Fruit fly (Drosophila melanogaster) whole organism, larva: ENCODE results near the gene noc.

Experiments used
- noc ChIP-seq: fragments of 200-800 bp; sonication (Bioruptor generic); optimal IDR thresholded peaks from 3 replicates; lab custom pipeline; 2019; ENCODE audit warnings: missing biosample characterization, mild to moderate bottlenecking, missing genetic modification characterization, moderate library complexity

noc gene

DNA sequence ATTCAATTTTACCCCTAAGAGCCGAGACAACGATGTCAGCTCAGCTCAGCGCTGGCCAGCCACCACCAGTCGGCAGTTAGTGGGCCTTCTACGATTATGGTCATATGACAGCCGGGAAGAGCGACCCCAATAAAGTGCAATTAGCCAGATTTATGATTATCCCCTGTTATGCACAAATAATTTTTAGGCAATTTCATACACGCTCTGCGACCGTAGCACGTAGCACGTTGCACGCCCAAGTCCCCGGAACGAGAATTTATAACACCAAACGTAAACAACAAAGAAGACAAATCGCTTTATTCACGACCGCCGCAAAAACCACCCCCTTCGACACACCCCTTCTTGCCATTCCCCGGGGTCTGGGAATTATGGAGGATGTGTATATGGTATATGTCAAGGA lies 36.4 kb upstream of the noc start:
- no peak for TF ChIP-seq noc (tag; lab: Kevin White, UChicago)

DNA sequence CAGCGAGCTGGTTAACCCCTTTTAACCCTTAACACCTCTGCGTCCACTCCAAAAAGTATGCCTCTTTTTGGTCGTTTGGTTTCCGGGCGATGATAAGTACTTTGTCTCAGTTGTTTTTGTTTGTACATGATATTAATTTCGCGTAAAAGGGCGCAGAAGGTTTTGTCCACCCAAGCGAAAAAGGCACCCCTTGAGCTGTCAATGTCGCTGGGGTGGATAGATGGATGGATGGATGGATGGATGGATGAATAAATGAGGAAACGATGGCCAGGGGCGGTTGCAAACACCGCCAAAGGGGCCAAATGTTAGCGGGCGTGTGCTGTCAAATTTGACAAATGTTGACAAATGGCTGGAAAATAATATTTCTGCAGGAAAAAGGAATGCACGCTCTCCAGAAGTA lies 35.5 kb upstream of the noc start:
- no peak for TF ChIP-seq noc (tag; lab: Kevin White, UChicago)

- TF ChIP-seq noc (tag; lab: Kevin White, UChicago): no peak
Measured at dm6 chr2L:14456268-14456667, 34.4 kb upstream of the noc start.

dm6 chr2L:14456841-14457240 lies 33.8 kb upstream of the noc start:
- TF ChIP-seq noc (tag; lab: Kevin White, UChicago): no peak

DNA sequence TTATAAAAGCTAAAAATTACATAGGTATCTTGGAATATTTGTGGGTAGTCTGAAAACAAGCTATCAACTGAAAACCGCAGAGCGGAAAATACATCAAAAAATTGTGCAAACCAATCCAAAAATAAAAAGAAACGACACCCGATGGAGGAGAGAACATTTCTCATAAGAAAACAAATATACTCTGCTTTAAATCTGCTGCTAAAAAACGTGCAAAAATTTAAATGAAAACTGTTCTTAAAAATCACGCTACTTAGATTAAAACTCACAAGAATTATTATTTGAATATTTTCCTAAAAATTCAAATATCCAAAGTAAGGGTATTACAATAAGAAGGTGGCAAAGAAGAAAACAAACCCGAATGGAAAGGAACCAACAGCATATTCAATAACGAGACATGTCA lies 33.2 kb upstream of the noc start:
- TF ChIP-seq noc (tag; lab: Kevin White, UChicago): no peak

DNA sequence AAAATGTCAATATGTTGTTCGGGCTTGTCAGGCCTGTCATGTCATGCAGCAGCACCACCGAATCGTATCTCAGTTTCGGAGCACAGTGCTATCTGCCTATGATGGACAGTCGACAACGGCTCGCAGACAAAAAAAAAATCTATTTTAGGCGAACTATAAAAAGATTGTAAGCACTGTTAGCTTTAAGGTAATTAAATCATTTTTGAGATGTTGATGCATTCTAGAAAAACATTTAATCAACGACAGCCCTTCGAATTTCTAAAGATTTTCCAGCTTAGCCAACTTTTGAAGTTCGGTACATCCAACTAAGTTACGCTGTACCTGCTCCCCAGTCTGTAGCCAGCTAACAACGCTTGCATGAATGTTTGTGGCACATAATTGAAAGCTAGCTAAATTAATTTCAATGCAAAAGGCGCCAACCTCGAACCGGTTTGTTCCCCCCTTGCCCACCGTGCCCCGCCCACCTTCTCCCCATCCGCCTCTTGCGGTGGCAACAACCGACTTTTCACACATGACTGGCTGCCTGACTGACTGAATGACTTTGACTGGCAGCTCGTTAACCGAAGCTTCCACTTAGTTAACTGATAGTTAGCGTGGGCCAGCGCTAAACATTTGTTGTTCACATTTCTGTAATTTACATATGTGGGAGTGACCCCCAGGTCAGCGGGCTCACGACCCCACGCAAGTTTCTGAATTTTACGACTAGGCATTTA lies 32.3 kb upstream of the noc start:
- peak; percentile 66 for TF ChIP-seq noc (tag; lab: Kevin White, UChicago)

DNA sequence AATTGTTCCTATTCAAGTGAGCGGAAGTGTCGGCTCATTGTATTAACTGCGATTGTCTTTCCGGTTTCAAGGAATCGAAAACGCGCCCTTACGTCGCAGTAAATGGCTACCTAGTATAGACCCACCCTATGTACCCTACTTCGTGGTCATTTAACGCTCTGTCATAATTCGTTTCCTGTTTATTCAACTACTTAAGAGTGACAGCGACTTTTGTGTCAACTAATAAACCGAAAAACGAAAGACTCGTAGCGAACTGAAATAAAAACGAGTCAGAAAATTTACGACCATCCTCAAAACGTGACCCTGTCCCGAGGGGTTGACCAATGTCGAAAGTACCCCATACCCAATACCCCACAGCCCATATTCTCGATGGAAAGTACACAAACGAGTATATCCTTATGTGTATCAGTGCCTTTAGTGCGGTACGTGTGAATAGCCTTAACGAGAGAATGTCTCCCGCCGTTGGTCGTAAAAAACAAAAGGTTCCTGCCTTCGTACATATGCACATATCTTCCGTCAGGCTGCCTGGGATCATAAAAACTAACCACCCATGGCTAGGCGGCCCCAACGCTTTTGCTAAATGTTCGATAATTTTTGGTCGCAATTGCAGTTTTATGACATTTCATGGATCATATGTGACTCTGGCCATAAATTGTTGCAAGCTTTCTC lies 31.2 kb upstream of the noc start:
- TF ChIP-seq noc (tag; lab: Kevin White, UChicago): no peak

DNA sequence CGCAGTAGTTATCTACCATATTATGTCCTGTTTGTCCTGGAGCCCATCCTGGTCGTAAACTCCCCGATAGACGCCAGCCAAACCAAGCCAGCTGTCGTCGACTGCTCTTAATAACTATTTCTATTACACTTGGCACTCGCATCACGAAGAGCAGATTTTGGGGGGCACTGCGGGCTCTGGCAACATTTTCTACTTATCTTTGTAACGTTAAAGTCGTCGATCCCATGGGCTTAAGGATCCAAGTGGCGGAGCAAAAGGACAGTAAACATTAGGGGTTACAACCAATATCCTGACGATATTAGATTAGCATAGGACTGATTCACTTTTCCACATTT lies 30.7 kb upstream of the noc start:
- no peak for TF ChIP-seq noc (tag; lab: Kevin White, UChicago)

DNA sequence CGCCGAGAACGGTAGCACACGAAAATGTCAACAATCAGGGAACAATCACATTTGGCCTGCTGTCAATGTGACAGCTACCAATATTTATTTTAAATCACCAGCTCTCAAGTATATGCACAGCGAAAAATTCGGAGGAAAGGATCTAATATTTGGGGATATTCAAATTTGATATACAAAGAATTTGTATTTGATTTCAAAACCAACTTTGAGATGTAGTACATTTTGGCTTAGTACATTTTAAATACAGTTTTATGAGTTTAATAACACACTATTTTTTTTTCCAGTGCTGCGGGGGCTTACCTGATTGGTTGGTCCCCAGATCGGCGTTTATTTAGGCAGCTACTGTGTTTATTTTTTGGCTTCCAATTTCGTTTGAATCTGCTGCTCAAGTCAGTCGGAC lies 29.6 kb upstream of the noc start:
- peak; percentile 85 for TF ChIP-seq noc (tag; lab: Kevin White, UChicago)

DNA sequence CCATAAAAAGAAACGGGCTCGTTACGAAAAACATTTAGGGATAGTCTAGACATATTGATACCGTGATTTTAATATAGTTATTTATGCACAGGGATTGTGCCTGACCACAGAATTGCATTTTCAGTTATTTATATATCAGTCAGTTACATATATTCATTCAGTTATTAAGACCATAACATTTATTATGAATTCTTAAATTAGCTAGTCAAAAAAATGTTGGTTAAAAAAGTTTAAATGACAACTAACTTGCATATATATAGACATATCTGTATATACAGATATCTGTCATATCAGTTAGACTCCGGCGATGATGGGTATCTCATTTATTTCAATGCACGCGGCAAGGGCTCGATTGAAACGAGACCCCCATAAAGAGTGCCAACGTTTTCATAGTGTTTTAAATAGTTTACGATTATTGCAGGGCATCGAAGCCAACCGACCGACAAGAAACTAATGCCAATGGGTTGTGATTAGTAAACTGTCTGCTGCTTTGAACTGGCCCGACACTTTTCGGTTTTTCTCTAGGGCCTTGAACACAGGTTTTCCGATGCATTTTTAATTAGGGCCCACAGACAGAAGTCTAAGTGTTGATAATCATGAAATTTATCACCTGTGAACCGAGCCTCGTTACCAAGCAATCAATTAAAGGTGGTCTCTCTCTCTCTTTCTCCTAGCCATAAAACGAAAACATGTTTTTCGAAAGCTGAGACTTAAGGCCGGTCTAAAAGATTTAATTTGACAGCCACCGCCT lies 27.8 kb upstream of the noc start:
- peak; percentile 32 for TF ChIP-seq noc (tag; lab: Kevin White, UChicago)

DNA sequence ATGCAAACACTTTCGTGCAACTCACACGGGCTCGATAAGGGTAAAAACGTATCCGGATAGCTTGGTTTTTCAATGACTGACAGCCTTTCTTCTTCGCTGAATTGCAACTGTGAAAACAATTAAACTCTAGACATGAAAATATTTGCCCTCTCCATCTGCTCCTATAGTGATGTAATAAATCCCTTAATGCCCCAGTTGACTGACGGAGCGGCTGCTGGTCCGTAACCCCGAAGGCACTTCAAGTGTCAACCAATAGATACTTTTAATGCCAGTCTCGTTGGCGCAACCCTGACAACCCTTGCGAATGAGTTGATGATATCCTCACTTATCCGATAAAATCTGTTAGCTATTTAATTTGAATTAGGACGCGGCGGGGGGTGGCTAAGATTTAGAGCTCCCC lies 26.3 kb upstream of the noc start:
- no peak for TF ChIP-seq noc (tag; lab: Kevin White, UChicago)

dm6 chr2L:14464974-14465373 lies 25.7 kb upstream of the noc start:
- TF ChIP-seq noc (tag; lab: Kevin White, UChicago): no peak

DNA sequence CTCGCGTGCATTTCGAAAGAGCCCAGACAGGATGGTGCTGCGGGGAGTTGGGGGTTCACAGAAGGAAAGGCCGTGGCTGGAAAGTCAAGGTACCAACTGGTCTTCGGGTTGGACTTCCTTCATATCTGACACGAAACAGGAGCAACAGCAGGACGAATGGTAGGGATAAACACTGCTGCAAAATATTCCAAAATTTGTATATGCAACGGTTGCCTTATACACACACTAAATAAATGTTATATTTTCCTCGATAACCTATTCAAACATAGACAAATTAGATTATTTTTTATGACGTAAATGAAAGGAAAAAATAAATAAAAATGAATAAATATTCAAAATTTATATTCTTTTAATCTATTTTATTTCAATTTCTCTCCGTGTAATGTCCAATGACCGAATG lies 20.9 kb upstream of the noc start:
- no peak for TF ChIP-seq noc (tag; lab: Kevin White, UChicago)

dm6 chr2L:14474400-14474799 lies 16.3 kb upstream of the noc start:
- peak; percentile 32 for TF ChIP-seq noc (tag; lab: Kevin White, UChicago)

- TF ChIP-seq noc (tag; lab: Kevin White, UChicago): peak; percentile 39
Measured at dm6 chr2L:14474987-14475386, 15.7 kb upstream of the noc start.

DNA sequence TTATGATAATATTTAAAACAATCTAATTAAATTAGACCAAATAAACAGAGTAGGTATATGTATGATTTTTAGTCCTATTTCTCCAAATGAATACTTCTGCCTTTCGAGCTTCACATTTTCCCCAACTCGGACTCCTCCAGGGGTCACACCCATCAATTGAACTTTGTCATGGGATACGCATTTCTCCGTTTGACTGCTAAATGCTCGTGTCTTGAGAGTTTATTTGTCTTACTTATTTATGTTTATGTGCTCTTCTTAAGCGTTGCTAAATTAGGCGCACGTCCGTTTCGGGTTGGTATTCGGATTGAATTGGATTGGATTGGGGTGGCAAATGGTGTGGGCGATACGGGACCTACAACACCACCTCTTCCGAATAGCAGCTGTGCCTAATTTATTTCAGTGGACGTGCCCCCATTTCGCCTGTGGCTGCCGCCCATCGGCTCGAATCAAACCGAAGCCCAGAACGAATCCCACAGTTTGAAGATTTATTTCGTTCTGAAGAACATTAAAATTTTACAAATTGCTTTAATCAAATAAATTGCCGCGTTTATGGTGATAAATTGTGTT lies 14.1 kb upstream of the noc start:
- no peak for TF ChIP-seq noc (tag; lab: Kevin White, UChicago)
